Worm (Caenorhabditis elegans) whole organism, young adult: Measurements from ENCODE around the gene ZC196.2.
"Not testable (repeated sequence)": the region's sequence is repeated elsewhere in the genome, so short reads cannot be mapped to it uniquely, and the experiment has no call there.

Experiments used
- egl-18 ChIP-seq: fragments of 200-800 bp; sonication (Bioruptor generic); IDR thresholded peaks from 2 replicates; pipeline ENCODE4 v1.3.6; 2022; ENCODE audit warnings: missing genetic modification reagents, missing genetic modification characterization, missing compliant biosample characterization
- lag-1 ChIP-seq: fragments of 200-800 bp; sonication (Bioruptor generic); IDR thresholded peaks from 2 replicates; pipeline ENCODE4 v1.3.6; 2022; ENCODE audit warnings: missing genetic modification reagents, missing genetic modification characterization, missing compliant biosample characterization
- lin-35 ChIP-seq, 3 experiments: fragments of 150-350 bp in 2 of 3; sonication (generic microtip) in 1 of 3; optimal IDR thresholded peaks; 2 replicates each; lab custom pipeline; 2014 to 2018; ENCODE audit warnings: missing biosample characterization in 3 of 3, missing genetic modification characterization in 3 of 3, missing genetic modification reagents in 3 of 3
- repo-1 ChIP-seq: sonication (generic microtip); optimal IDR thresholded peaks from 2 replicates; lab custom pipeline; 2017; ENCODE audit warnings: mild to moderate bottlenecking, missing genetic modification characterization, missing compliant biosample characterization
- tbp1 ChIP-seq: fragments of 200-800 bp; sonication (Bioruptor generic); optimal IDR thresholded peaks from 2 replicates; lab custom pipeline; 2018; ENCODE audit warnings: mild to moderate bottlenecking, missing genetic modification characterization, missing compliant biosample characterization

- TF ChIP-seq lin-35 (GFP tag; optimal IDR thresholded peaks at IDR 0.05; lab: Kevin White, UChicago); egl-18 (GFP tag; lab: Robert Waterston, UW); lag-1 (GFP tag; lab: Robert Waterston, UW); tbp1 (GFP tag; lab: Kevin White, UChicago); repo-1 (tag; lab: Kevin White, UChicago): not testable (repeated sequence)
These were observed 13.0 kb upstream of the ZC196.2 start, which contains the start of gene droe-8 for ce11 chrV:8726228-8726627.
